Worm (Caenorhabditis elegans): ENCODE measurements around the gene W02D7.6.

DNA sequence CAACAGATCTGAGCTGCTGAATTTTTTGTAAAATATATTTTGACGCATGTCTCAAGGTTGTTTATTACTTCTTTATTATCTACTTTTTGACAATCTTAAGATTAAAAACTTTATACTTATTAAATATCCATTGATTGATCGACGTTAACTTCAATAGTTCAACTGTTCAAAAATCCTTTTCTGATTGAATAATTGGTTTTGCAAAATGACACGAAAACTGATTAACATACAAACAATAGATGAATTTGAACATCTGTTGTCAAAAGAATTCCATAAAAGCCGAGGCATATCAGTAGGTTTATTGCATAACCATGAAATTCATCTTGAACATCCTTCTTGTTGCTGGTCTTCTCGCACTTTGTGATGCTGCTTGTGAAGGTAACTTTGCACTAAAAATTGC lies 9.9 kb upstream of the W02D7.6 start, which contains the start of gene W02D7.12:
- no peak for TF ChIP-seq elt-1 (tag; optimal IDR thresholded peaks at IDR 0.05)
- TF ChIP-seq lin-13 (GFP tag; optimal IDR thresholded peaks at IDR 0.05): no peak
- no peak for TF ChIP-seq ZK546.5 (tag; optimal IDR thresholded peaks at IDR 0.05)

Measured in whole organism, L2 larva.